Worm (Caenorhabditis elegans) whole organism, mixed stage, embryonic: ENCODE data around the gene pdhb-1.

Source experiments
- blmp-1 ChIP-seq: fragments of 150-350 bp; optimal IDR thresholded peaks from 2 replicates; lab custom pipeline; 2014; ENCODE audit warnings: missing biosample characterization, missing genetic modification characterization
- pha-4 ChIP-seq: fragments of 150-350 bp; optimal IDR thresholded peaks from 2 replicates; lab custom pipeline; 2018; ENCODE audit warnings: missing biosample characterization, missing genetic modification reagents, missing genetic modification characterization
- snpc-4 ChIP-seq: fragments of 150-350 bp; optimal IDR thresholded peaks from 2 replicates; lab custom pipeline; 2014; ENCODE audit warnings: missing biosample characterization, missing genetic modification characterization
- sptf-1 ChIP-seq: sonication (generic microtip); optimal IDR thresholded peaks from 2 replicates; lab custom pipeline; 2017; ENCODE audit warnings: mild to moderate bottlenecking, missing genetic modification characterization, moderate library complexity, missing compliant biosample characterization
- unc-39 ChIP-seq: fragments of 150-350 bp; optimal IDR thresholded peaks from 2 replicates; lab custom pipeline; 2014; ENCODE audit warnings: missing biosample characterization, missing genetic modification characterization
- unc-62 ChIP-seq: fragments of 150-350 bp; optimal IDR thresholded peaks from 2 replicates; lab custom pipeline; 2014; ENCODE audit warnings: missing biosample characterization, missing genetic modification reagents, missing genetic modification characterization

DNA sequence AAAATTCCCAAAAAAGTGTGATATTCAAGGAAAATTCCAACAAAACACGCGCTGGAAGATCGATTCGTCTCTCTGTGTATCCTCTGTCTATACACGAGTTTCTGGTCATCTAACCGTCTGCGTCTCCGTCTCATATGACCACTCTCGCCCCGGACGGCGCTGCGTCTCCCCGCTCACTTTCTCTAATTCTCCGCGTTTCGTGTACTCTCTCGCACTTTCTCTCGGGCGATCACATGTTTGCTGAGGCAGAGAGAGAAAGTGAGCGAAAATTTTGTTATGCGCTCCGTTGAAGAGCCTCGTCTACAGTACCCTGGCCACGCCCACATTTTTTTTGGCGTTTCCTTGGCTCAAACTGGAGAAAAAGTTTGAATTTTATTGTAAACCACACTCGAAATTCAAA, 14.9 kb upstream of the pdhb-1 start:
- TF ChIP-seq unc-62 (GFP tag; lab: Kevin White, UChicago) (no peak), pha-4 (tag; lab: Kevin White, UChicago) (peak; percentile 52), snpc-4 (tag; lab: Kevin White, UChicago) (no peak), blmp-1 (tag; lab: Kevin White, UChicago) (peak; percentile 95), sptf-1 (tag; lab: Kevin White, UChicago) (no peak), unc-39 (tag; lab: Kevin White, UChicago) (no peak)
